Fruit fly (Drosophila melanogaster): ENCODE data around the gene CG15317.

Gene CG15317

DNA sequence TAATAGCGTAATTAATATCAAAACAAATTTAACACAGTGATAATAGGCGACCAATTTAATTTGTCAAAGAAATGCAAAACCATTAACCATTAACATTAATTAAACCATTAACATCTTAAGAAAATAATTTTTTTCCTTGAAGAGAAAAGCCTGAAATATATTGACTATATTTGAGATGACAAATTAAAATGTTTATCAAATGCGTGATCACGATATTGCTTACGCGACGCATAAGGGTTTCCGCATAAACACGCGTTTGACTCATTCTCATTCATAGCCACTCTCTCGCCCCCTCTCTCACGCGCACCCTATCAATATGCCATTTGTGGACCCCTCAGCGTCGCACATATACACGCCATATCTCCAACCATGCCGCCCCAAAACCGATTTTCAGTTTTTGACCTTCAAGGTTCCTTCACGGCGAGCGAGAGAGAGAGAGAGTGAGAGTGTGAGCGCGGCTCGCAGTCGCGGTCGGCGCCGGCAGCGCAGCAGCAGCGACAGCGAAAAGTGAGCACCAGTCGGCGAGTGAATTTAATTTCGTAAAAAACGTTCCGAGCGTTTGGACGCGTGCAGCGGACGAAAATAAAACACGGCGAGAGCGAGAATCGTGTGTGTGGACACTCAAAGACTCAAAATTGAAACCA is 29.1 kb upstream of the CG15317 start, which contains the start of gene Hex-A (continued):
- peak; percentile 83 for TF ChIP-seq Hr3 (GFP tag; optimal IDR thresholded peaks at IDR 0.05)
- peak; percentile 90 for TF ChIP-seq CG6254 (GFP tag; optimal IDR thresholded peaks at IDR 0.05)
- TF ChIP-seq nerfin-1 (tag; optimal IDR thresholded peaks at IDR 0.05), result peak; percentile 97
- TF ChIP-seq bigmax (GFP tag; optimal IDR thresholded peaks at IDR 0.05), result no peak
- peak; percentile 82 for TF ChIP-seq cato (GFP tag; optimal IDR thresholded peaks at IDR 0.05; ENCODE audit: borderline replicate concordance)
- TF ChIP-seq CG14860 (GFP tag; IDR thresholded peaks at IDR 0.05; ENCODE audit: partially characterized antibody), result no peak
- TF ChIP-seq Lhr (GFP tag; optimal IDR thresholded peaks at IDR 0.05), result peak; percentile 90
- TF ChIP-seq CG7372 (GFP tag; IDR thresholded peaks at IDR 0.05), result peak; percentile 91
- peak; percentile 92 for TF ChIP-seq Xbp1 (GFP tag; optimal IDR thresholded peaks at IDR 0.05)
- TF ChIP-seq unpg (GFP tag; optimal IDR thresholded peaks at IDR 0.05), result peak; percentile 98
- peak; percentile 97 for TF ChIP-seq CG9817 (tag; optimal IDR thresholded peaks at IDR 0.05)
- peak; percentile 90 for TF ChIP-seq repo (GFP tag; optimal IDR thresholded peaks at IDR 0.05)
- peak; percentile 42; the same call in 1 of the 2 replicates for TF ChIP-seq Dip2 (GFP tag; IDR thresholded peaks at IDR 0.05)
- TF ChIP-seq CG16779 (GFP tag; IDR thresholded peaks at IDR 0.05), result peak; percentile 69
- peak; percentile 98 for TF ChIP-seq CG12219 (GFP tag; optimal IDR thresholded peaks at IDR 0.05)
- peak; percentile 98 for TF ChIP-seq CG13894 (tag; optimal IDR thresholded peaks at IDR 0.05)
- peak; percentile 98 for TF ChIP-seq CG10979 (tag; optimal IDR thresholded peaks at IDR 0.05)
- peak; percentile 38; the same call in 1 of the 3 replicates for TF ChIP-seq CG2199 (GFP tag; IDR thresholded peaks at IDR 0.05)
- TF ChIP-seq Taf1 (GFP tag; IDR thresholded peaks at IDR 0.05), result peak; percentile 92
- peak in 1 of 2 experiments; percentile 69 for TF ChIP-seq crp (GFP tag; optimal IDR thresholded peaks at IDR 0.05)
- peak; percentile 94 for TF ChIP-seq exex (tag; optimal IDR thresholded peaks at IDR 0.05)
- peak; percentile 93 for TF ChIP-seq ems (GFP tag; optimal IDR thresholded peaks at IDR 0.05)
- peak; percentile 100 for TF ChIP-seq CG10543 (GFP tag; optimal IDR thresholded peaks at IDR 0.05)
- peak; percentile 85 for TF ChIP-seq Antp (GFP tag; optimal IDR thresholded peaks at IDR 0.05)
- no peak for TF ChIP-seq Tbp (GFP tag; optimal IDR thresholded peaks at IDR 0.05)
- peak; percentile 76 for TF ChIP-seq CG9876 (GFP tag; optimal IDR thresholded peaks at IDR 0.05)
- TF ChIP-seq gce (GFP tag; IDR thresholded peaks at IDR 0.05), result peak; percentile 86
- peak; percentile 85 for TF ChIP-seq Ptx1 (GFP tag; IDR thresholded peaks at IDR 0.05)
- peak; percentile 94 for TF ChIP-seq fd96Cb (tag; optimal IDR thresholded peaks at IDR 0.05)
- peak; percentile 83 for TF ChIP-seq CG4707 (GFP tag; optimal IDR thresholded peaks at IDR 0.05)
- peak; percentile 87 for TF ChIP-seq CG8089 (GFP tag; optimal IDR thresholded peaks at IDR 0.05)
- peak; percentile 16 for TF ChIP-seq Dp (GFP tag; optimal IDR thresholded peaks at IDR 0.05)
- peak; percentile 64 for TF ChIP-seq D19A (tag; optimal IDR thresholded peaks at IDR 0.05)
- TF ChIP-seq Vsx1 (GFP tag; optimal IDR thresholded peaks at IDR 0.05), result peak; percentile 92
- peak; percentile 98 for TF ChIP-seq CG7839 (tag; optimal IDR thresholded peaks at IDR 0.05)
- TF ChIP-seq Side (GFP tag; optimal IDR thresholded peaks at IDR 0.05), result peak; percentile 96
- peak; percentile 84 for TF ChIP-seq ci (GFP tag; IDR thresholded peaks at IDR 0.05)
- TF ChIP-seq CG18599 (GFP tag; optimal IDR thresholded peaks at IDR 0.05), result peak; percentile 98
- peak; percentile 97 for TF ChIP-seq CG18619 (GFP tag; optimal IDR thresholded peaks at IDR 0.05)
- peak; percentile 97 for TF ChIP-seq CG13775 (GFP tag; optimal IDR thresholded peaks at IDR 0.05)
- peak; percentile 88 for TF ChIP-seq CG5953 (GFP tag; IDR thresholded peaks at IDR 0.05)
- TF ChIP-seq ac (GFP tag; optimal IDR thresholded peaks at IDR 0.05), result peak; percentile 41
- TF ChIP-seq CG15011 (GFP tag; optimal IDR thresholded peaks at IDR 0.05), result peak; percentile 99
- TF ChIP-seq CG33557 (GFP tag; optimal IDR thresholded peaks at IDR 0.05), result peak; percentile 95
- no peak for TF ChIP-seq mld (GFP tag; IDR thresholded peaks at IDR 0.05; ENCODE audit: partially characterized antibody)
- peak; percentile 95 for TF ChIP-seq CG6813 (GFP tag; optimal IDR thresholded peaks at IDR 0.05)
- peak; percentile 53 for TF ChIP-seq unc-4 (GFP tag; IDR thresholded peaks at IDR 0.05; ENCODE audit: partially characterized antibody)
- peak; percentile 96 for TF ChIP-seq bcd (GFP tag; optimal IDR thresholded peaks at IDR 0.05)

Measured in whole organism, embryonic.